Fruit fly (Drosophila melanogaster) whole organism: ENCODE data around the gene Atac3.

Source experiments
- CG8478 ChIP-seq: fragments of >200 bp; optimal IDR thresholded peaks from 2 replicates; lab custom pipeline; 2018; ENCODE audit warnings: inconsistent platforms
- Dll ChIP-seq: fragments of >200 bp; optimal IDR thresholded peaks from 2 replicates; lab custom pipeline; 2017
- EcR ChIP-seq, 2 experiments: fragments of >200 bp; optimal IDR thresholded peaks; 2 replicates each; lab custom pipeline; 2017; ENCODE audit warnings: missing biosample characterization in 2 of 2, missing genetic modification characterization in 2 of 2, missing genetic modification reagents in 2 of 2
- pan ChIP-seq: fragments of >200 bp; optimal IDR thresholded peaks from 2 replicates; lab custom pipeline; 2017
- psq ChIP-seq: fragments of >200 bp; optimal IDR thresholded peaks from 2 replicates; lab custom pipeline; 2017
- usp ChIP-seq: fragments of >200 bp; optimal IDR thresholded peaks from 2 replicates; lab custom pipeline; 2017; ENCODE audit warnings: missing biosample characterization, missing genetic modification characterization, mixed read lengths

Atac3 gene

dm6 chr3L:311607-312006, 16.2 kb downstream of the Atac3 start:
- TF ChIP-seq psq (lab: Kevin White, UChicago) (no peak), Dll (no peak), CG8478 (lab: Kevin White, UChicago) (no peak), EcR (GFP tag; optimal IDR thresholded peaks at IDR 0.05; lab: Kevin White, UChicago) (no peak), usp (GFP tag; lab: Kevin White, UChicago) (no peak), pan (lab: Kevin White, UChicago) (no peak)

- TF ChIP-seq CG8478 (lab: Kevin White, UChicago) (no peak), usp (GFP tag; lab: Kevin White, UChicago) (no peak), Dll (no peak), pan (lab: Kevin White, UChicago) (no peak), EcR (GFP tag; optimal IDR thresholded peaks at IDR 0.05; lab: Kevin White, UChicago) (no peak), psq (lab: Kevin White, UChicago) (no peak)
Measured at dm6 chr3L:299952-300605, 27.7 kb downstream of the Atac3 start.

- TF ChIP-seq pan (lab: Kevin White, UChicago) (no peak), psq (lab: Kevin White, UChicago) (no peak), Dll (no peak), EcR (GFP tag; optimal IDR thresholded peaks at IDR 0.05; lab: Kevin White, UChicago) (no peak), usp (GFP tag; lab: Kevin White, UChicago) (no peak), CG8478 (lab: Kevin White, UChicago) (no peak)
Measured at dm6 chr3L:298459-298858, 29.3 kb downstream of the Atac3 start.

- no peak for TF ChIP-seq usp (GFP tag; lab: Kevin White, UChicago)
- TF ChIP-seq CG8478 (lab: Kevin White, UChicago): no peak
- no peak for TF ChIP-seq psq (lab: Kevin White, UChicago)
- TF ChIP-seq pan (lab: Kevin White, UChicago): no peak
Measured at dm6 chr3L:297240-297639, 30.6 kb downstream of the Atac3 start.

dm6 chr3L:294841-295408, 32.9 kb downstream of the Atac3 start:
- TF ChIP-seq pan (lab: Kevin White, UChicago) (no peak), CG8478 (lab: Kevin White, UChicago) (no peak), Dll (no peak), usp (GFP tag; lab: Kevin White, UChicago) (no peak), EcR (GFP tag; optimal IDR thresholded peaks at IDR 0.05; lab: Kevin White, UChicago) (no peak), psq (lab: Kevin White, UChicago) (no peak)

dm6 chr3L:292146-292776, 35.5 kb downstream of the Atac3 start:
- no peak for TF ChIP-seq pan (lab: Kevin White, UChicago)
- no peak for TF ChIP-seq CG8478 (lab: Kevin White, UChicago)
- TF ChIP-seq EcR (GFP tag; optimal IDR thresholded peaks at IDR 0.05; lab: Kevin White, UChicago): no peak
- TF ChIP-seq Dll: no peak
- no peak for TF ChIP-seq usp (GFP tag; lab: Kevin White, UChicago)
- TF ChIP-seq psq (lab: Kevin White, UChicago): no peak

- TF ChIP-seq CG8478 (lab: Kevin White, UChicago) (no peak), Dll (no peak), EcR (GFP tag; optimal IDR thresholded peaks at IDR 0.05; lab: Kevin White, UChicago) (no peak), psq (lab: Kevin White, UChicago) (no peak), usp (GFP tag; lab: Kevin White, UChicago) (no peak), pan (lab: Kevin White, UChicago) (no peak)
Measured at dm6 chr3L:291583-292145, 36.1 kb downstream of the Atac3 start.

dm6 chr3L:284253-284652, 43.5 kb downstream of the Atac3 start:
- TF ChIP-seq usp (GFP tag; lab: Kevin White, UChicago): no peak
- no peak for TF ChIP-seq CG8478 (lab: Kevin White, UChicago)
- TF ChIP-seq EcR (GFP tag; optimal IDR thresholded peaks at IDR 0.05; lab: Kevin White, UChicago): peak in 1 of 2 experiments; percentile 38

dm6 chr3L:282276-282675, 45.5 kb downstream of the Atac3 start:
- TF ChIP-seq EcR (GFP tag; optimal IDR thresholded peaks at IDR 0.05; lab: Kevin White, UChicago): no peak
- TF ChIP-seq pan (lab: Kevin White, UChicago): no peak
- no peak for TF ChIP-seq Dll

- TF ChIP-seq pan (lab: Kevin White, UChicago) (no peak), usp (GFP tag; lab: Kevin White, UChicago) (no peak), Dll (no peak), EcR (GFP tag; optimal IDR thresholded peaks at IDR 0.05; lab: Kevin White, UChicago) (no peak), CG8478 (lab: Kevin White, UChicago) (no peak), psq (lab: Kevin White, UChicago) (no peak)
Measured at dm6 chr3L:276736-277487, 50.9 kb downstream of the Atac3 start, which contains the start of gene RhoGEF3. Gene RhoGEF3, plus strand, starts transcription at chr3L:277437.
